Fruit fly (Drosophila melanogaster) whole organism, wandering third instar larva: Measurements from ENCODE around the gene siz.

Experiments used
- CG32264 ChIP-seq: fragments of 200-800 bp; sonication (Bioruptor generic); optimal IDR thresholded peaks from 2 replicates; lab custom pipeline; 2016; ENCODE audit warnings: missing biosample characterization, missing genetic modification characterization
- CG9705 ChIP-seq: fragments of 200-800 bp; sonication (Bioruptor generic); optimal IDR thresholded peaks from 2 replicates; lab custom pipeline; 2018; ENCODE audit warnings: missing biosample characterization, mild to moderate bottlenecking, missing genetic modification characterization
- CrebA ChIP-seq: fragments of 200-800 bp; sonication (Bioruptor generic); optimal IDR thresholded peaks from 2 replicates; lab custom pipeline; 2016; ENCODE audit warnings: missing biosample characterization, mild to moderate bottlenecking, missing genetic modification characterization, borderline replicate concordance
- Dif ChIP-seq: fragments of 200-275, 200-300 bp; sonication (Bioruptor generic); optimal IDR thresholded peaks from 2 replicates; lab custom pipeline; 2018; ENCODE audit warnings: missing biosample characterization, missing genetic modification characterization; ENCODE audit not compliant: partially characterized antibody
- GATAd ChIP-seq: sonication (Bioruptor generic); optimal IDR thresholded peaks from 2 replicates; lab custom pipeline; 2016; ENCODE audit warnings: missing biosample characterization, missing genetic modification characterization
- HLH106 ChIP-seq: fragments of 200-800 bp; optimal IDR thresholded peaks from 3 replicates; lab custom pipeline; 2019; ENCODE audit warnings: missing biosample characterization, mild to moderate bottlenecking, missing genetic modification characterization, moderate library complexity
- Hnf4 ChIP-seq: fragments of 200-800 bp; sonication (Bioruptor generic); optimal IDR thresholded peaks from 2 replicates; lab custom pipeline; 2016; ENCODE audit warnings: missing biosample characterization, mild to moderate bottlenecking, missing genetic modification characterization
- Hr78 ChIP-seq: fragments of >200 bp; optimal IDR thresholded peaks from 2 replicates; lab custom pipeline; 2017; ENCODE audit warnings: missing biosample characterization, missing genetic modification characterization
- Hr83 ChIP-seq: fragments of 200-300 bp; sonication (Bioruptor generic); optimal IDR thresholded peaks from 2 replicates; lab custom pipeline; 2016; ENCODE audit warnings: missing biosample characterization, mild to moderate bottlenecking, missing genetic modification characterization, moderate library complexity; ENCODE audit not compliant: poor library complexity, severe bottlenecking
- Jra ChIP-seq: sonication (Bioruptor generic); optimal IDR thresholded peaks from 2 replicates; lab custom pipeline; 2016; ENCODE audit warnings: missing biosample characterization, missing genetic modification characterization
- Mio ChIP-seq: sonication (Bioruptor generic); optimal IDR thresholded peaks from 2 replicates; lab custom pipeline; 2016; ENCODE audit warnings: missing biosample characterization, missing genetic modification characterization
- Myc ChIP-seq: fragments of >200 bp; optimal IDR thresholded peaks from 2 replicates; lab custom pipeline; 2017
- N ChIP-seq: fragments of >200 bp; optimal IDR thresholded peaks from 2 replicates; lab custom pipeline; 2018; ENCODE audit warnings: missing biosample characterization, missing external identifiers, missing genetic modification characterization
- OdsH ChIP-seq: fragments of 200-800 bp; sonication (Bioruptor generic); optimal IDR thresholded peaks from 2 replicates; lab custom pipeline; 2016; ENCODE audit warnings: missing biosample characterization, mild to moderate bottlenecking, missing genetic modification characterization
- Rel ChIP-seq, 2 experiments: fragments of 200-800 bp; sonication (Bioruptor generic) in 1 of 2; optimal IDR thresholded peaks; 2 replicates in 1 of 2; 3 replicates in 1 of 2; lab custom pipeline; 2016 to 2019; ENCODE audit warnings: mild to moderate bottlenecking in 2 of 2, missing biosample characterization in 2 of 2, missing genetic modification characterization in 2 of 2, moderate library complexity in 1 of 2
- Sp1 ChIP-seq: fragments of 200-800 bp; sonication (Bioruptor generic); optimal IDR thresholded peaks from 3 replicates; lab custom pipeline; 2019; ENCODE audit warnings: missing biosample characterization, mild to moderate bottlenecking, missing genetic modification characterization, moderate library complexity
- Vsx2 ChIP-seq: fragments of 200-300, 225-300 bp; sonication (Bioruptor generic); optimal IDR thresholded peaks from 2 replicates; lab custom pipeline; 2018; ENCODE audit warnings: missing biosample characterization, missing genetic modification characterization; ENCODE audit not compliant: partially characterized antibody
- br ChIP-seq: fragments of 200-800 bp; sonication (Bioruptor generic); optimal IDR thresholded peaks from 2 replicates; lab custom pipeline; 2016; ENCODE audit warnings: missing biosample characterization, missing genetic modification characterization
- brk ChIP-seq: fragments of 200-800 bp; sonication (Bioruptor generic); optimal IDR thresholded peaks from 2 replicates; lab custom pipeline; 2016; ENCODE audit warnings: missing biosample characterization, mild to moderate bottlenecking, missing genetic modification characterization
- dl ChIP-seq, 2 experiments: fragments of 175-275, 200-275 bp in 1 of 2; fragments of 200-275 bp in 1 of 2; sonication (Bioruptor generic); optimal IDR thresholded peaks; lab custom pipeline; 2018; ENCODE audit warnings: mild to moderate bottlenecking in 2 of 2, missing biosample characterization in 2 of 2, missing genetic modification characterization in 2 of 2, moderate library complexity in 2 of 2; ENCODE audit not compliant: partially characterized antibody in 2 of 2, insufficient read depth in 1 of 2
- dmrt93B ChIP-seq: fragments of 200-800 bp; sonication (Bioruptor generic); optimal IDR thresholded peaks from 2 replicates; lab custom pipeline; 2018; ENCODE audit warnings: missing biosample characterization, mild to moderate bottlenecking, missing genetic modification characterization
- dsf ChIP-seq: sonication (Bioruptor generic); optimal IDR thresholded peaks from 2 replicates; lab custom pipeline; 2016; ENCODE audit warnings: missing biosample characterization, missing genetic modification characterization, borderline replicate concordance
- ey ChIP-seq: fragments of 200-800 bp; sonication (Bioruptor generic); optimal IDR thresholded peaks from 2 replicates; lab custom pipeline; 2016; ENCODE audit warnings: missing biosample characterization, missing genetic modification characterization
- foxo ChIP-seq, 2 experiments: fragments of 200-800 bp; sonication (Bioruptor generic); optimal IDR thresholded peaks; 2 replicates in 1 of 2; 3 replicates in 1 of 2; lab custom pipeline; 2016 to 2017; ENCODE audit warnings: missing biosample characterization in 2 of 2, missing genetic modification characterization in 2 of 2
- fru ChIP-seq: fragments of 200-800 bp; sonication (Bioruptor generic); optimal IDR thresholded peaks from 3 replicates; lab custom pipeline; 2016; ENCODE audit warnings: missing biosample characterization, mild to moderate bottlenecking, missing genetic modification characterization
- h ChIP-seq: fragments of 200-800 bp; sonication (Bioruptor generic); optimal IDR thresholded peaks from 3 replicates; lab custom pipeline; 2016; ENCODE audit warnings: missing biosample characterization, mild to moderate bottlenecking, missing genetic modification characterization
- jim ChIP-seq: fragments of 175-275, 200-325 bp; sonication (Bioruptor generic); optimal IDR thresholded peaks from 2 replicates; lab custom pipeline; 2016; ENCODE audit warnings: missing biosample characterization, mild to moderate bottlenecking, missing genetic modification characterization
- lola ChIP-seq: fragments of >200 bp; optimal IDR thresholded peaks from 2 replicates; lab custom pipeline; 2017; ENCODE audit warnings: missing biosample characterization, missing genetic modification characterization
- pan ChIP-seq: fragments of >200 bp; optimal IDR thresholded peaks from 2 replicates; lab custom pipeline; 2017
- psq ChIP-seq: fragments of 200-800 bp; sonication (Bioruptor generic); optimal IDR thresholded peaks from 3 replicates; lab custom pipeline; 2017; ENCODE audit warnings: missing biosample characterization, mild to moderate bottlenecking, missing genetic modification characterization, moderate library complexity
- rgr ChIP-seq: fragments of 200-800 bp; sonication (Bioruptor generic); optimal IDR thresholded peaks from 3 replicates; lab custom pipeline; 2016; ENCODE audit warnings: missing biosample characterization, mild to moderate bottlenecking, missing genetic modification characterization
- sage ChIP-seq: fragments of 200-800 bp; sonication (Bioruptor generic); optimal IDR thresholded peaks from 2 replicates; lab custom pipeline; 2016; ENCODE audit warnings: missing biosample characterization, mild to moderate bottlenecking, missing genetic modification characterization
- sv ChIP-seq: fragments of 200-800 bp; sonication (Bioruptor generic); optimal IDR thresholded peaks from 3 replicates; lab custom pipeline; 2016; ENCODE audit warnings: missing biosample characterization, missing genetic modification characterization
- usp ChIP-seq: fragments of >200 bp; optimal IDR thresholded peaks from 2 replicates; lab custom pipeline; 2017; ENCODE audit warnings: missing biosample characterization, missing genetic modification characterization
- woc ChIP-seq: sonication (Bioruptor generic); optimal IDR thresholded peaks from 2 replicates; lab custom pipeline; 2016; ENCODE audit warnings: missing biosample characterization, mild to moderate bottlenecking, missing genetic modification characterization

The siz gene

dm6 chr3L:21036257-21036957 lies 2.1 kb downstream of the siz start:
- TF ChIP-seq foxo (GFP tag; optimal IDR thresholded peaks at IDR 0.05; lab: Kevin White, UChicago) = peak in 1 of 2 experiments; percentile 1
- no peak for TF ChIP-seq Hnf4 (GFP tag; lab: Kevin White, UChicago)

- TF ChIP-seq ey (GFP tag; lab: Kevin White, UChicago) (peak; percentile 27), OdsH (GFP tag; lab: Kevin White, UChicago) (peak; percentile 60), foxo (GFP tag; optimal IDR thresholded peaks at IDR 0.05; lab: Kevin White, UChicago) (peak in 1 of 2 experiments; percentile 35), fru (peak; percentile 16), sv (GFP tag; lab: Kevin White, UChicago) (peak; percentile 29), Rel (GFP tag; optimal IDR thresholded peaks at IDR 0.05; lab: Kevin White, UChicago) (no peak), Rel (tag; optimal IDR thresholded peaks at IDR 0.05; lab: Kevin White, UChicago) (no peak), dl (GFP tag; optimal IDR thresholded peaks at IDR 0.05; lab: Kevin White, UChicago; ENCODE audit: insufficient read depth in 1 of 2, partially characterized antibody in 2 of 2) (no peak), lola (GFP tag; lab: Kevin White, UChicago) (no peak), Mio (GFP tag; lab: Kevin White, UChicago) (no peak), woc (GFP tag; lab: Kevin White, UChicago) (no peak), rgr (peak; percentile 55), psq (GFP tag; lab: Kevin White, UChicago) (peak; percentile 37), Vsx2 (GFP tag; lab: Kevin White, UChicago) (no peak), h (GFP tag; lab: Kevin White, UChicago) (peak; percentile 35), pan (lab: Kevin White, UChicago) (no peak), br (GFP tag; lab: Kevin White, UChicago) (no peak), HLH106 (tag; lab: Kevin White, UChicago) (no peak), Hnf4 (GFP tag; lab: Kevin White, UChicago) (peak; percentile 41)
- TF ChIP-seq, all 38 proteins: peak for 9
Measured at dm6 chr3L:21037404-21037803, 3.1 kb downstream of the siz start.

DNA sequence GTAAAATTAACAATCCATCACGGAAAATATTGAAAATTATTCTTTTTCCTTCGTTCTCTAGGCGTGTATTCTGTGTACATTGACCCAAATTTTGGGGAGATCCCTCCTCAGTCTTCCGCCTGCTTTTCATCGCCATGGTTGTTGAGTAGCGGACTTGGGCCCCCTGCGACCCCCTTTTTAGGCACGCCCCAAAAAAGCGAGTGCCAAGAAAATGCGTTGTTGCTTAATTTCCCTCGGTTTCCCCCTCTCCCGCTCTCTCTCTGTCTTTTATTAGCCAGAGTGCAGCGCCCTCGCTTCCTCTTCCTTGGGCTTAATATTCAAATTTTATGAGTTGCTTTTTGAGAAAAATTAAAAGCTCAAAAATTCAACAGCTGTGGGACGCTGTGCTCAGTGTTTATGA lies 6.5 kb downstream of the siz start:
- TF ChIP-seq Jra (no peak), Rel (GFP tag; optimal IDR thresholded peaks at IDR 0.05; lab: Kevin White, UChicago) (no peak), Rel (tag; optimal IDR thresholded peaks at IDR 0.05; lab: Kevin White, UChicago) (peak; percentile 43)

DNA sequence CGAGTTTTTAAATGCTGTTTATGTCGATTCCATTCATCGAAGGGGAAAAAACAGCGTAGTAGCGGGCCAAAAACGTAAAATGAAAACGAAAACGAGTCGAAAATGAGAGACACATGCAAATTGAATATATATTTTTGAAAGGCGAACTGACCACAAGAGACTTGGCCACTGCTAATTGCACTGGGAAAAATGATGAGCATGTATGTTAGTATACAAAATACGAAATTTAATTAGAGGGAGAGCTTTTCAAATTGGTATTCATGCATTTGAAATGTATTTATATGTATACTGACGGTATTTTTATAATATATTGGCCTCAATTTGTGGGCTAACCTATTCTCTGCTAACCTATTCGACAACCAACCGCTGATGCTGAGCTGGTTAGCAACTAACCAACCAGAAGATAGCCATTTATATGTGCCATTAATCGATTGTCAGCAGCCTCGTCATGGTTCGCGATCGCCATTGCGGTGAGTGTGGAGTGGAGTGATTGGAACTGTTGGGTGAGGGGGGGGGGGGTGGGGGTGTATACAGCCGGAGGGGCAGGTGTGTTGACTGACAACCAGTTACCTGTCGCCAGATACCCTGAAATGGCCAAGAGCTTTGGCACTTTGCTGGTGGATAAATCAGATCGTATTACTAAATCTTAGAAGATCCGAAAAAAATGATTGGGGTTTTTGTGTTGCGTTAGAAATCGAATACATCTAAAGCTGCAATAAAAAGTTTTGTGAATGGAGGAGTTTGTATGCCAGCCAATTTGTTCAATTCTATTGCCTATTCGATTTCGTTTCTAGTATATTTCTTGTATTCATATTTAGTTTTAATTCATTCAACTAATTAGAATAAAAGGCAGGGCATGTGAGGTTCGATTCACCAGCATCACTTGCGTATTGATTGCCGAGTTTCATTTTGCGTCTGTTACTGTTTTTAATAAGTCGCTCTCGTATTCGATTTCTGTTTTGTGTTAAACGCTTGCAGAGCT lies 7.9 kb downstream of the siz start:
- TF ChIP-seq HLH106 (tag; lab: Kevin White, UChicago) (peak; percentile 48), Myc (lab: Kevin White, UChicago) (no peak), foxo (GFP tag; optimal IDR thresholded peaks at IDR 0.05; lab: Kevin White, UChicago) (peak in 1 of 2 experiments; percentile 50), dsf (GFP tag; lab: Kevin White, UChicago) (no peak), sage (no peak), Dif (GFP tag; lab: Kevin White, UChicago) (no peak), Hr78 (no peak), fru (peak; percentile 1), woc (GFP tag; lab: Kevin White, UChicago) (no peak), pan (lab: Kevin White, UChicago) (no peak), Hr83 (GFP tag; lab: Kevin White, UChicago) (no peak), dl (GFP tag; optimal IDR thresholded peaks at IDR 0.05; lab: Kevin White, UChicago; ENCODE audit: insufficient read depth in 1 of 2, partially characterized antibody in 2 of 2) (no peak), OdsH (GFP tag; lab: Kevin White, UChicago) (peak; percentile 9), usp (GFP tag; lab: Kevin White, UChicago) (no peak), CG32264 (GFP tag; lab: Kevin White, UChicago) (no peak), lola (GFP tag; lab: Kevin White, UChicago) (no peak), rgr (peak; percentile 19), Jra (no peak), psq (GFP tag; lab: Kevin White, UChicago) (peak; percentile 18), ey (GFP tag; lab: Kevin White, UChicago) (peak; percentile 26), h (GFP tag; lab: Kevin White, UChicago) (peak; percentile 41), N (no peak), br (GFP tag; lab: Kevin White, UChicago) (peak; percentile 20), jim (no peak), Vsx2 (GFP tag; lab: Kevin White, UChicago) (no peak), sv (GFP tag; lab: Kevin White, UChicago) (no peak), Rel (GFP tag; optimal IDR thresholded peaks at IDR 0.05; lab: Kevin White, UChicago) (no peak), Rel (tag; optimal IDR thresholded peaks at IDR 0.05; lab: Kevin White, UChicago) (peak; percentile 8), brk (GFP tag; lab: Kevin White, UChicago) (no peak), Sp1 (GFP tag; lab: Kevin White, UChicago) (peak; percentile 53), Mio (GFP tag; lab: Kevin White, UChicago) (no peak), CrebA (no peak), CG9705 (GFP tag; lab: Kevin White, UChicago) (no peak), GATAd (GFP tag; lab: Kevin White, UChicago) (no peak), dmrt93B (GFP tag; lab: Kevin White, UChicago) (peak; percentile 6)
